Worm (Caenorhabditis elegans): ENCODE data around the gene W02A2.9.

The W02A2.9 gene

DNA sequence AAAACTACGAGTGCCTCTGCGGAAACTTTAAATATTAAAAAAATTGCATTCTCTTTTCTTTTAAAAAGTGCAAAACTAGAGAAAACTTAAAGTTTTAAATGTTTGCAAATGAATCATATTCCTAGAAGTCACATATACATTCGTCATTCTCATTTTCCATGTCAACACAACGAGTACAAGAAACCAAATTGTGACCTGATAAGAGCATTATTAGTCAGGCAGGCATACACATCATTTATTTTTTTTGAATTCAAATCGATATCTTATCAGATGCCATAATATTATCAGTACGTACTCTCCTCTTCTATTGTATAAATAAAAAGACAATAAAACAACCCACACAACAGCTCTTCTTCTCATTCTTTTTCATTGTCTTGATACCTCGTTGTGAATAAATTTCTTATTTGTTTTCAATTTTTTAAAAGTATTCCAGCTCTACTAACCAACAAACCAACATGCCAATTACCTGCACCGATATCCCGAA, at the start of gene W02A2.9:
Gene W02A2.9, plus strand, starts transcription at position 434 of the 484 bp plus-strand sequence.
- no peak for TF ChIP-seq nhr-28 (tag; optimal IDR thresholded peaks at IDR 0.05)
- no peak for TF ChIP-seq lin-13 (tag; optimal IDR thresholded peaks at IDR 0.05)
- TF ChIP-seq M03D4.4 (tag; optimal IDR thresholded peaks at IDR 0.05), result no peak
- no peak for TF ChIP-seq mep-1 (tag; optimal IDR thresholded peaks at IDR 0.05)
- no peak for TF ChIP-seq nhr-237 (tag; optimal IDR thresholded peaks at IDR 0.05)
- TF ChIP-seq elt-3 (tag; optimal IDR thresholded peaks at IDR 0.05), result no peak
- no peak for TF ChIP-seq tbx-8 (GFP tag; optimal IDR thresholded peaks at IDR 0.05)
- no peak for TF ChIP-seq unc-62 (GFP tag; optimal IDR thresholded peaks at IDR 0.05)
- TF ChIP-seq nhr-12 (tag; optimal IDR thresholded peaks at IDR 0.05), result no peak
- TF ChIP-seq lsy-2 (tag; optimal IDR thresholded peaks at IDR 0.05), result no peak
- no peak for TF ChIP-seq ceh-39 (tag; optimal IDR thresholded peaks at IDR 0.05)
- no peak for TF ChIP-seq drap-1 (GFP tag; optimal IDR thresholded peaks at IDR 0.05)
- TF ChIP-seq cnd-1 (tag; optimal IDR thresholded peaks at IDR 0.05), result no peak

DNA sequence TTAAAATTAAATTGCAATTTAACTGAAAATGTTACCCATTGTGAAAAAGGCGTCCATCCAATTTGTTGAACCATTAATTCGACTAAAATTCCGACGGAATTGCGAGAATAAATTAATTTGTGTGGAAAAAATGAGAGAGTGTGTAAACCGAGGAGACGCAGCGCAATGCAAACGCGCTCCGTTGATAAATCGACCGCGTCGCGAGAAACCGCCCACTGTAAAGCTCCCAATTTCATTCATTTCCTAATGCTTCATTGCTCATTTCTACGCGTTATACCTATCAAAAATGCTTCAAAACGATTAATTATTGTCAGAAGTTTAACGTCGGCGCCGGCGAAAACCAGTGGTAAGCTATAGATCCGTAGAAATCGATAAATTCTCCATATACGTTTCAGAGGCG, 49.7 kb upstream of the W02A2.9 start, which contains the start of the genes Y67H2A.2 and micu-1:
Gene Y67H2A.2, minus strand, starts transcription at position 74 of the 400 bp plus-strand sequence.
Gene micu-1, plus strand, starts transcription at position 181 of the 400 bp plus-strand sequence.
- TF ChIP-seq mep-1 (tag; optimal IDR thresholded peaks at IDR 0.05), result peak; percentile 5
- TF ChIP-seq pha-4 (tag; optimal IDR thresholded peaks at IDR 0.05), result peak; percentile 74
- peak; percentile 11 for TF ChIP-seq ztf-11 (tag; optimal IDR thresholded peaks at IDR 0.05)
- TF ChIP-seq zip-8 (tag; optimal IDR thresholded peaks at IDR 0.05), result no peak
- TF ChIP-seq unc-62 (GFP tag; optimal IDR thresholded peaks at IDR 0.05), result no peak
- peak; percentile 99 for TF ChIP-seq ces-1 (GFP tag; optimal IDR thresholded peaks at IDR 0.05)
- TF ChIP-seq ceh-39 (tag; optimal IDR thresholded peaks at IDR 0.05), result peak; percentile 61
- TF ChIP-seq mls-2 (tag; optimal IDR thresholded peaks at IDR 0.05), result peak; percentile 59
- TF ChIP-seq lsy-2 (tag; optimal IDR thresholded peaks at IDR 0.05), result peak; percentile 71
- no peak for TF ChIP-seq tbx-8 (GFP tag; optimal IDR thresholded peaks at IDR 0.05)
- peak; percentile 30 for TF ChIP-seq sptf-1 (tag; optimal IDR thresholded peaks at IDR 0.05)
- peak; percentile 37 for TF ChIP-seq ceh-43 (GFP tag; optimal IDR thresholded peaks at IDR 0.05)
- TF ChIP-seq blmp-1 (tag; optimal IDR thresholded peaks at IDR 0.05), result no peak

DNA sequence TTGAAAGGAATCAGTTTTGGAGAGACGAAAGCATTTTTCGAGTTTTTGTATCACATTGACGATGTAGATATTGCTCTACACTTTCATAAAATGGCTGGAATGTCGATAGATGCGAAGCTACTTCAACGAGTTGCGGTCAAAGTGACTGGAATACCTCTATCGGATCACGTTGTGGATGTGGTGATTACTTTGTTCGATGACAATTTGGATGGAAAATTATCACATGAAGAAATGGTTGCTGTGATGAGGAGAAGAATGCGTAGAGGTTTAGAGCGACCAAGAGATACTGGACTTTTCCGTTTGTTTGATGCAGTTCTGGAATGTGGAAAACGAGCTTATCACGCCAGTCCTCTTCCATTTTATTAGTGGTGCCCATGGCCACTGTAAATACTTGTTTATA, 47.8 kb upstream of the W02A2.9 start:
- TF ChIP-seq elt-1 (tag; optimal IDR thresholded peaks at IDR 0.05; ENCODE audit: borderline replicate concordance, insufficient read depth) (no peak), unc-39 (tag; optimal IDR thresholded peaks at IDR 0.05) (no peak), sptf-1 (tag; optimal IDR thresholded peaks at IDR 0.05) (no peak), nhr-2 (tag; optimal IDR thresholded peaks at IDR 0.05) (no peak), flh-1 (GFP tag; optimal IDR thresholded peaks at IDR 0.05) (no peak), ztf-11 (tag; optimal IDR thresholded peaks at IDR 0.05) (no peak), lin-32 (GFP tag; optimal IDR thresholded peaks at IDR 0.05) (no peak), zip-8 (tag; optimal IDR thresholded peaks at IDR 0.05) (no peak), ceh-83 (GFP tag; optimal IDR thresholded peaks at IDR 0.05) (no peak), cnd-1 (tag; optimal IDR thresholded peaks at IDR 0.05) (no peak), snpc-4 (tag; optimal IDR thresholded peaks at IDR 0.05) (no peak), lin-13 (tag; optimal IDR thresholded peaks at IDR 0.05) (no peak), tbx-8 (GFP tag; optimal IDR thresholded peaks at IDR 0.05) (no peak), lsy-2 (tag; optimal IDR thresholded peaks at IDR 0.05) (no peak), ces-1 (GFP tag; optimal IDR thresholded peaks at IDR 0.05) (no peak), bed-3 (GFP tag; optimal IDR thresholded peaks at IDR 0.05) (no peak), hlh-1 (tag; optimal IDR thresholded peaks at IDR 0.05) (no peak), mep-1 (tag; optimal IDR thresholded peaks at IDR 0.05) (no peak), nhr-28 (tag; optimal IDR thresholded peaks at IDR 0.05) (no peak), ceh-39 (tag; optimal IDR thresholded peaks at IDR 0.05) (no peak)

DNA sequence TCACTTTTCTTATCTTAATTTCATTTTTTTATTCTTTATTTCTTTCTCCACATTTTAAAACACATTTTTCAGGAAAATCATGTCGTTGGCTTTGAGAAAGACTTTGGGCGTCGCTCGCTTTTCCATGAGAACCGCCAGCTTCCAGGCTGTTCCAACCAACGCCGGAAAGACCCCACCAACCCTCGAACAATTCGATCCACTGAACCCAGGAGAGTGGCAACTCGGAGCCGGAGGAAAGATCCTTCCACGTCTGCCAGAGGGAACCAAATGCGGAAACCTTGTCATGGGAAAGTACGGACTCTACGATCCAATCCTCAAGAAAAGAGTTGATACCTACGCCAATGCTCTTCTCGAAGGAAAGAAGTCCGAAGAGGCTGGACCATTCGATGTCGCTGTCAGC, 47.4 kb upstream of the W02A2.9 start, which contains the start of gene kdp-1:
Gene kdp-1, plus strand, starts transcription at position 80 of the 400 bp plus-strand sequence.
- TF ChIP-seq lin-32 (GFP tag; optimal IDR thresholded peaks at IDR 0.05) (no peak), nhr-237 (tag; optimal IDR thresholded peaks at IDR 0.05) (no peak), ces-1 (GFP tag; optimal IDR thresholded peaks at IDR 0.05) (no peak), nhr-12 (tag; optimal IDR thresholded peaks at IDR 0.05) (no peak), nhr-2 (tag; optimal IDR thresholded peaks at IDR 0.05) (no peak), pha-4 (tag; optimal IDR thresholded peaks at IDR 0.05) (no peak)

DNA sequence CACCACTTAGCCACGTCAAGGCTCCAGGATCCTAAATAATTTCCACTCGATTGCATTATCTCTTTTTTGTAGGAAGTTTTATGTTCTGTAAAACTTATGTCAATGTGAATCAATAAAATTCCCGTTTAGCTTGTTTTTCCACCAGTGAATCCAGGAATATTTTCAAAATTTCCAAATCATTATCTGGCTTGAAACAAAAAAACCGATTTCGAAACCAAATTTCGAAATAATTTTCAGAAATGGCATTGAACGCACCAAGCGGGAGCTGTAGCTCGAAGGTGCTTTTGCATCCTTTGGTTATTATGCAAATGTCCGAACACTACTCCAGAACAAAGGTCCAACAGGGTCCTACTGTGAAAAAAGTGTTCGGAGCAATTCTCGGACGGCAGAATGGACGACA, 46.9 kb upstream of the W02A2.9 start, which contains the start of gene csn-6:
Gene csn-6, plus strand, starts transcription at position 234 of the 400 bp plus-strand sequence.
- no peak for TF ChIP-seq mep-1 (tag; optimal IDR thresholded peaks at IDR 0.05)
- no peak for TF ChIP-seq cnd-1 (tag; optimal IDR thresholded peaks at IDR 0.05)
- no peak for TF ChIP-seq bed-3 (GFP tag; optimal IDR thresholded peaks at IDR 0.05)
- no peak for TF ChIP-seq lin-32 (GFP tag; optimal IDR thresholded peaks at IDR 0.05)
- TF ChIP-seq nhr-76 (tag; optimal IDR thresholded peaks at IDR 0.05), result no peak
- TF ChIP-seq lin-13 (tag; optimal IDR thresholded peaks at IDR 0.05), result no peak
- no peak for TF ChIP-seq M03D4.4 (tag; optimal IDR thresholded peaks at IDR 0.05)
- no peak for TF ChIP-seq mls-2 (tag; optimal IDR thresholded peaks at IDR 0.05)
- TF ChIP-seq unc-39 (tag; optimal IDR thresholded peaks at IDR 0.05), result no peak
- no peak for TF ChIP-seq elt-1 (tag; optimal IDR thresholded peaks at IDR 0.05; ENCODE audit: borderline replicate concordance, insufficient read depth)
- TF ChIP-seq tbx-8 (GFP tag; optimal IDR thresholded peaks at IDR 0.05), result no peak
- TF ChIP-seq blmp-1 (tag; optimal IDR thresholded peaks at IDR 0.05), result no peak
- no peak for TF ChIP-seq zip-8 (tag; optimal IDR thresholded peaks at IDR 0.05)
- TF ChIP-seq lsy-2 (tag; optimal IDR thresholded peaks at IDR 0.05), result no peak
- TF ChIP-seq nhr-2 (tag; optimal IDR thresholded peaks at IDR 0.05), result no peak
- TF ChIP-seq elt-3 (tag; optimal IDR thresholded peaks at IDR 0.05), result no peak
- no peak for TF ChIP-seq sem-2 (GFP tag; optimal IDR thresholded peaks at IDR 0.05)
- TF ChIP-seq sptf-1 (tag; optimal IDR thresholded peaks at IDR 0.05), result no peak

All from whole organism, mixed stage, embryonic.